Fruit fly (Drosophila melanogaster) whole organism, embryonic: Measurements from ENCODE around the gene CG3008.

Experiments used
- B-H2 ChIP-seq: fragments of 200-800 bp; sonication (Bioruptor generic); optimal IDR thresholded peaks from 2 replicates; lab custom pipeline; 2018; ENCODE audit warnings: missing biosample characterization, mild to moderate bottlenecking, missing genetic modification characterization
- C15 ChIP-seq: fragments of 200-800 bp; sonication (Bioruptor generic); IDR thresholded peaks from 3 replicates; pipeline ENCODE4 v1.3.6; 2022; ENCODE audit warnings: missing biosample characterization, missing genetic modification characterization
- CG10565 ChIP-seq: fragments of 200-800 bp; sonication (Bioruptor generic); optimal IDR thresholded peaks from 3 replicates; lab custom pipeline; 2016; ENCODE audit warnings: missing biosample characterization, mild to moderate bottlenecking, missing genetic modification characterization
- CG11456 ChIP-seq: fragments of 200-800 bp; sonication (Bioruptor generic); IDR thresholded peaks from 3 replicates; pipeline ENCODE4 v1.3.6; 2022; ENCODE audit warnings: missing biosample characterization, missing genetic modification characterization
- CG11723 ChIP-seq: fragments of 200-800 bp; sonication (Bioruptor generic); optimal IDR thresholded peaks from 2 replicates; lab custom pipeline; 2017; ENCODE audit warnings: missing biosample characterization, mild to moderate bottlenecking, missing genetic modification characterization
- CG12659 ChIP-seq: fragments of 200-800 bp; sonication (Bioruptor generic); optimal IDR thresholded peaks from 3 replicates; lab custom pipeline; 2017; ENCODE audit warnings: mild to moderate bottlenecking, missing biosample characterization, missing genetic modification reagents, missing genetic modification characterization
- CG14441 ChIP-seq: fragments of 200-800 bp; sonication (Bioruptor generic); IDR thresholded peaks from 2 replicates; pipeline ENCODE4 v1.3.6; 2022; ENCODE audit warnings: missing biosample characterization, missing genetic modification characterization
- CG16863 ChIP-seq: fragments of 200-800 bp; sonication (Bioruptor generic); optimal IDR thresholded peaks from 3 replicates; lab custom pipeline; 2016; ENCODE audit warnings: missing biosample characterization, missing genetic modification characterization
- CG17385 ChIP-seq: fragments of 200-800 bp; sonication (Bioruptor generic); optimal IDR thresholded peaks from 3 replicates; lab custom pipeline; 2018; ENCODE audit warnings: missing biosample characterization, mild to moderate bottlenecking, missing genetic modification characterization
- CG17568 ChIP-seq: fragments of 200-800 bp; sonication (Bioruptor generic); optimal IDR thresholded peaks from 2 replicates; lab custom pipeline; 2018; ENCODE audit warnings: missing biosample characterization, mild to moderate bottlenecking, missing genetic modification characterization, moderate library complexity
- CG3995 ChIP-seq: fragments of 200-800 bp; sonication (Bioruptor generic); optimal IDR thresholded peaks from 3 replicates; lab custom pipeline; 2016; ENCODE audit warnings: missing biosample characterization, missing genetic modification characterization
- CG4424 ChIP-seq: fragments of 200-800 bp; sonication (Bioruptor generic); optimal IDR thresholded peaks from 3 replicates; lab custom pipeline; 2016; ENCODE audit warnings: missing biosample characterization, missing genetic modification characterization
- CG4707 ChIP-seq: fragments of 200-800 bp; sonication (Bioruptor generic); optimal IDR thresholded peaks from 2 replicates; lab custom pipeline; 2018; ENCODE audit warnings: missing biosample characterization, mild to moderate bottlenecking, missing genetic modification characterization, moderate library complexity
- CG4820 ChIP-seq: fragments of 200-800 bp; sonication (Bioruptor generic); optimal IDR thresholded peaks from 3 replicates; lab custom pipeline; 2016; ENCODE audit warnings: missing biosample characterization, missing genetic modification characterization
- CG5180 ChIP-seq: fragments of 200-800 bp; sonication (Bioruptor generic); optimal IDR thresholded peaks from 3 replicates; lab custom pipeline; 2017; ENCODE audit warnings: missing biosample characterization, missing genetic modification characterization, mild to moderate bottlenecking, moderate library complexity, missing genetic modification reagents
- CG6175 ChIP-seq: fragments of 200-800 bp; sonication (Bioruptor generic); IDR thresholded peaks from 3 replicates; pipeline ENCODE4 v1.3.6; 2022; ENCODE audit warnings: missing biosample characterization, missing genetic modification characterization
- CG9797 ChIP-seq: fragments of 200-800 bp; sonication (Bioruptor generic); optimal IDR thresholded peaks from 3 replicates; lab custom pipeline; 2018; ENCODE audit warnings: missing biosample characterization, mild to moderate bottlenecking, missing genetic modification characterization
- D19A ChIP-seq: fragments of 200-800 bp; optimal IDR thresholded peaks from 3 replicates; lab custom pipeline; 2019; ENCODE audit warnings: missing biosample characterization, mild to moderate bottlenecking, missing genetic modification characterization, moderate library complexity
- D19B ChIP-seq: fragments of 200-800 bp; sonication (Bioruptor generic); optimal IDR thresholded peaks from 2 replicates; lab custom pipeline; 2017; ENCODE audit warnings: missing biosample characterization, mild to moderate bottlenecking, missing genetic modification characterization
- Dbx ChIP-seq: fragments of 200-800 bp; sonication (Bioruptor generic); IDR thresholded peaks from 3 replicates; pipeline ENCODE4 v1.3.6; 2022; ENCODE audit warnings: missing biosample characterization, missing genetic modification characterization
- Doc3 ChIP-seq: fragments of 200-800 bp; sonication (Bioruptor generic); IDR thresholded peaks from 3 replicates; pipeline ENCODE4 v1.3.6; 2022; ENCODE audit warnings: missing biosample characterization, missing genetic modification characterization; ENCODE audit not compliant: partially characterized antibody
- Drgx ChIP-seq: fragments of 200-800 bp; sonication (Bioruptor generic); IDR thresholded peaks from 2 replicates; pipeline ENCODE4 v1.3.6; 2022; ENCODE audit warnings: missing biosample characterization, missing genetic modification characterization
- Ets97D ChIP-seq: fragments of 200-800 bp; sonication (Bioruptor generic); optimal IDR thresholded peaks from 3 replicates; lab custom pipeline; 2016; ENCODE audit warnings: missing biosample characterization, missing genetic modification characterization
- Fer2 ChIP-seq: fragments of 200-800 bp; sonication (Bioruptor generic); optimal IDR thresholded peaks from 2 replicates; lab custom pipeline; 2018; ENCODE audit warnings: missing biosample characterization, mild to moderate bottlenecking, missing genetic modification characterization, moderate library complexity
- GATAe ChIP-seq: fragments of 200-800 bp; sonication (Bioruptor generic); conservative IDR thresholded peaks from 2 replicates; pipeline ENCODE4 v1.3.6; 2022; ENCODE audit warnings: missing biosample characterization, missing genetic modification characterization
- Hr3 ChIP-seq: fragments of 200-800 bp; sonication (Bioruptor generic); optimal IDR thresholded peaks from 3 replicates; lab custom pipeline; 2016; ENCODE audit warnings: missing biosample characterization, missing genetic modification characterization
- Myb ChIP-seq: fragments of 200-800 bp; sonication (Bioruptor generic); optimal IDR thresholded peaks from 2 replicates; lab custom pipeline; 2016; ENCODE audit warnings: missing biosample characterization, missing genetic modification characterization
- Poxn ChIP-seq: fragments of 200-800 bp; sonication (Bioruptor generic); IDR thresholded peaks from 2 replicates; pipeline ENCODE4 v1.3.6; 2022; ENCODE audit warnings: missing biosample characterization, missing genetic modification characterization
- Sin3A ChIP-seq: fragments of >200 bp; optimal IDR thresholded peaks from 2 replicates; lab custom pipeline; 2018
- Sox102F ChIP-seq: fragments of 200-800 bp; sonication (Bioruptor generic); optimal IDR thresholded peaks from 2 replicates; lab custom pipeline; 2018; ENCODE audit warnings: missing biosample characterization, mild to moderate bottlenecking, missing genetic modification characterization, moderate library complexity
- TFAM ChIP-seq: fragments of 200-800 bp; sonication (Bioruptor generic); optimal IDR thresholded peaks from 2 replicates; lab custom pipeline; 2017; ENCODE audit warnings: missing biosample characterization, missing genetic modification characterization, inconsistent platforms
- Taf1 ChIP-seq: fragments of 200-800 bp; sonication (Bioruptor generic); IDR thresholded peaks from 2 replicates; pipeline ENCODE4 v1.3.6; 2022; ENCODE audit warnings: missing biosample characterization, missing genetic modification characterization
- Vsx1 ChIP-seq: fragments of 200-800 bp; sonication (Bioruptor generic); optimal IDR thresholded peaks from 2 replicates; lab custom pipeline; 2017; ENCODE audit warnings: missing biosample characterization, mild to moderate bottlenecking, missing genetic modification characterization, missing genetic modification reagents
- chm ChIP-seq: fragments of 200-800 bp; sonication (Bioruptor generic); IDR thresholded peaks from 2 replicates; pipeline ENCODE4 v1.3.6; 2022; ENCODE audit warnings: missing biosample characterization, missing genetic modification characterization
- dan ChIP-seq: fragments of 200-800 bp; sonication (Bioruptor generic); IDR thresholded peaks from 2 replicates; pipeline ENCODE4 v1.3.6; 2022; ENCODE audit warnings: missing biosample characterization, missing genetic modification characterization
- dysf ChIP-seq: fragments of 200-800 bp; sonication (Bioruptor generic); IDR thresholded peaks from 3 replicates; pipeline ENCODE4 v1.3.6; 2022; ENCODE audit warnings: missing biosample characterization, missing genetic modification characterization
- ems ChIP-seq: fragments of 200-800 bp; sonication (Bioruptor generic); optimal IDR thresholded peaks from 3 replicates; lab custom pipeline; 2016; ENCODE audit warnings: missing biosample characterization, missing genetic modification characterization
- en ChIP-seq: fragments of 200-800 bp; sonication (Bioruptor generic); optimal IDR thresholded peaks from 2 replicates; lab custom pipeline; 2016; ENCODE audit warnings: missing biosample characterization, missing genetic modification characterization
- esg ChIP-seq: fragments of 200-800 bp; sonication (Bioruptor generic); conservative IDR thresholded peaks from 2 replicates; pipeline ENCODE4 v1.3.6; 2022; ENCODE audit warnings: missing biosample characterization, missing genetic modification characterization
- eve ChIP-seq, 2 experiments: fragments of >200 bp; optimal IDR thresholded peaks; 2 replicates each; lab custom pipeline; 2017; ENCODE audit warnings: missing biosample characterization in 2 of 2, missing genetic modification characterization in 2 of 2
- ewg ChIP-seq: fragments of 200-800 bp; sonication (Bioruptor generic); optimal IDR thresholded peaks from 3 replicates; lab custom pipeline; 2017; ENCODE audit warnings: mild to moderate bottlenecking, missing biosample characterization, missing genetic modification reagents, missing genetic modification characterization
- gcm2 ChIP-seq: fragments of 200-800 bp; sonication (Bioruptor generic); optimal IDR thresholded peaks from 2 replicates; lab custom pipeline; 2016; ENCODE audit warnings: missing biosample characterization, missing genetic modification characterization
- grn ChIP-seq: fragments of 200-800 bp; sonication (Bioruptor generic); optimal IDR thresholded peaks from 3 replicates; lab custom pipeline; 2017; ENCODE audit warnings: missing biosample characterization, missing genetic modification characterization
- ken ChIP-seq: fragments of 200-800 bp; sonication (Bioruptor generic); IDR thresholded peaks from 3 replicates; pipeline ENCODE4 v1.3.6; 2022; ENCODE audit warnings: missing biosample characterization, missing genetic modification characterization
- mam ChIP-seq: fragments of 200-800 bp; sonication (Bioruptor generic); optimal IDR thresholded peaks from 3 replicates; lab custom pipeline; 2016; ENCODE audit warnings: missing biosample characterization, missing genetic modification characterization
- p53 ChIP-seq: fragments of 200-800 bp; sonication (Bioruptor generic); optimal IDR thresholded peaks from 2 replicates; lab custom pipeline; 2016; ENCODE audit warnings: missing biosample characterization, missing genetic modification characterization
- salm ChIP-seq: fragments of 200-800 bp; sonication (Bioruptor generic); optimal IDR thresholded peaks from 2 replicates; lab custom pipeline; 2018; ENCODE audit warnings: missing biosample characterization, mild to moderate bottlenecking, missing genetic modification characterization
- sc ChIP-seq, 3 experiments: fragments of >200 bp in 2 of 3; fragments of 200-800 bp in 1 of 3; sonication (Bioruptor generic) in 1 of 3; optimal IDR thresholded peaks; 2 replicates in 2 of 3; 3 replicates in 1 of 3; lab custom pipeline; 2017; ENCODE audit warnings: mild to moderate bottlenecking in 1 of 3, missing biosample characterization in 1 of 3, missing genetic modification characterization in 1 of 3, missing genetic modification reagents in 1 of 3
- schlank ChIP-seq: fragments of 200-800 bp; sonication (Bioruptor generic); optimal IDR thresholded peaks from 2 replicates; lab custom pipeline; 2018; ENCODE audit warnings: missing biosample characterization, mild to moderate bottlenecking, missing genetic modification characterization
- tna ChIP-seq: fragments of 200-800 bp; sonication (Bioruptor generic); IDR thresholded peaks from 2 replicates; pipeline ENCODE4 v1.3.6; 2022; ENCODE audit warnings: missing biosample characterization, missing genetic modification characterization; ENCODE audit not compliant: partially characterized antibody

Gene CG3008

dm6 chr2L:4837772-4838397 lies 45.2 kb upstream of the CG3008 start, which contains the start of the genes tank and CG12194 (continued):
- TF ChIP-seq eve (GFP tag; optimal IDR thresholded peaks at IDR 0.05; lab: Kevin White, UChicago) (no peak), B-H2 (peak; percentile 77), Doc3 (GFP tag; lab: Robert Waterston, UW) (peak; percentile 82; the same call in 2 of the 3 replicates), Vsx1 (GFP tag; lab: Kevin White, UChicago) (peak; percentile 97), CG11723 (GFP tag; lab: Kevin White, UChicago) (peak; percentile 98), D19A (tag; lab: Kevin White, UChicago) (peak; percentile 95), Poxn (GFP tag; lab: Robert Waterston, UW) (peak; percentile 95), mam (peak; percentile 99), D19B (peak; percentile 95), gcm2 (GFP tag; lab: Kevin White, UChicago) (peak; percentile 99), Taf1 (GFP tag; lab: Robert Waterston, UW) (peak; percentile 97), en (GFP tag; lab: Kevin White, UChicago) (peak; percentile 99), grn (GFP tag; lab: Kevin White, UChicago) (peak; percentile 89), C15 (GFP tag; lab: Robert Waterston, UW) (peak; percentile 98), Dbx (peak; percentile 98), Myb (GFP tag; lab: Kevin White, UChicago) (peak; percentile 98), chm (GFP tag; lab: Robert Waterston, UW) (peak; percentile 99), TFAM (GFP tag; lab: Kevin White, UChicago) (peak; percentile 94), dan (peak; percentile 97), Drgx (GFP tag; lab: Robert Waterston, UW) (peak; percentile 100), salm (tag; lab: Kevin White, UChicago) (peak; percentile 98), CG3995 (GFP tag; lab: Kevin White, UChicago) (peak; percentile 72), dysf (GFP tag; lab: Robert Waterston, UW) (peak; percentile 99), Sox102F (GFP tag; lab: Kevin White, UChicago) (peak; percentile 100), schlank (tag; lab: Kevin White, UChicago) (peak; percentile 97), Ets97D (GFP tag; lab: Kevin White, UChicago) (peak; percentile 96), GATAe (GFP tag; lab: Robert Waterston, UW) (peak; percentile 96), CG12659 (GFP tag; lab: Kevin White, UChicago) (peak; percentile 99), sc (optimal IDR thresholded peaks at IDR 0.05; lab: Kevin White, UChicago) (no peak), sc (GFP tag; optimal IDR thresholded peaks at IDR 0.05; lab: Kevin White, UChicago) (peak; percentile 99), CG17568 (GFP tag; lab: Kevin White, UChicago) (peak; percentile 98), CG4424 (GFP tag; lab: Kevin White, UChicago) (peak; percentile 99), CG14441 (peak; percentile 99), CG4820 (GFP tag; lab: Kevin White, UChicago) (peak; percentile 98), Sin3A (lab: Kevin White, UChicago) (peak; percentile 84), ken (peak; percentile 99), tna (GFP tag; lab: Robert Waterston, UW) (peak; percentile 48; the same call in 1 of the 2 replicates), ewg (GFP tag; lab: Kevin White, UChicago) (peak; percentile 99), Fer2 (peak; percentile 78), p53 (GFP tag; lab: Kevin White, UChicago) (peak; percentile 97), ems (peak; percentile 99), CG17385 (peak; percentile 96), CG6175 (GFP tag; lab: Robert Waterston, UW) (peak; percentile 98), CG5180 (GFP tag; lab: Kevin White, UChicago) (peak; percentile 84), CG10565 (GFP tag; lab: Kevin White, UChicago) (peak; percentile 98), CG4707 (peak; percentile 96), esg (GFP tag; lab: Robert Waterston, UW) (peak; percentile 99), CG16863 (GFP tag; lab: Kevin White, UChicago) (peak; percentile 99), CG9797 (GFP tag; lab: Kevin White, UChicago) (peak; percentile 73), CG11456 (GFP tag; lab: Robert Waterston, UW) (peak; percentile 99), Hr3 (GFP tag; lab: Kevin White, UChicago) (peak; percentile 99)
